Fruit fly (Drosophila melanogaster) whole organism, embryonic: Measurements from ENCODE around the gene jb.

Experiments
- CG11247 ChIP-seq: fragments of 200-800 bp; sonication (Bioruptor generic); IDR thresholded peaks from 2 replicates; pipeline ENCODE4 v1.3.6; 2022; ENCODE audit warnings: missing biosample characterization, missing genetic modification characterization
- CG3407 ChIP-seq: fragments of 200-800 bp; sonication (Bioruptor generic); optimal IDR thresholded peaks from 2 replicates; lab custom pipeline; 2018; ENCODE audit warnings: missing biosample characterization, mild to moderate bottlenecking, missing genetic modification characterization
- CG9609 ChIP-seq: fragments of 200-800 bp; sonication (Bioruptor generic); optimal IDR thresholded peaks from 3 replicates; lab custom pipeline; 2016; ENCODE audit warnings: missing biosample characterization, missing genetic modification characterization
- zfh1 ChIP-seq: fragments of 200-800 bp; sonication (Bioruptor generic); IDR thresholded peaks from 3 replicates; pipeline ENCODE4 v1.3.6; 2022; ENCODE audit warnings: missing biosample characterization, missing genetic modification characterization

dm6 chrX:20391230-20391629 is 624 bp upstream of the jb start:
- TF ChIP-seq CG11247 (GFP tag; lab: Robert Waterston, UW) (no peak), CG3407 (GFP tag; lab: Kevin White, UChicago) (no peak), CG9609 (no peak), zfh1 (GFP tag; lab: Robert Waterston, UW) (no peak)
